Worm (Caenorhabditis elegans): ENCODE data around the gene oac-56.

DNA sequence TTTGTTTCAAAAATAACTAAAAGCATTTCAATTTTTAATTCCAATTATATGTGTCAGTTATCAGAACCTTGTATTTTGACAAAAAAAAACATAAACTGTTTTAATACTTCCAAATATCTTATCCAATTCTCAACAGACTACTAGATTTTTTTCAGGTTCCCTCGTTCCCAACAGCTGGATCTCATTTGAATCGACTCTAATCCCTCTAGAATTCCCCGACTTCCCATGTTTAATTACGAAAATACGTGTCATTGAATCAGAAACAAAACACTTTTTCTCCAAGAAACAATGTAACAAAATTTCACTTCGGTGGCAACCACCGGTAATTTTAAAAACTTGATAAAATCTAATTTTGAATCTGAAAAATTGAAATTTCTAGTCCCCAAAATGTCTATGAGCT is 28.6 kb upstream of the oac-56 start:
- TF ChIP-seq unc-62 (GFP tag; optimal IDR thresholded peaks at IDR 0.05): no peak
- TF ChIP-seq ces-1 (GFP tag; optimal IDR thresholded peaks at IDR 0.05): no peak
- TF ChIP-seq ceh-43 (GFP tag; optimal IDR thresholded peaks at IDR 0.05): no peak
- no peak for TF ChIP-seq ztf-11 (tag; optimal IDR thresholded peaks at IDR 0.05)
- TF ChIP-seq bed-3 (GFP tag; optimal IDR thresholded peaks at IDR 0.05): no peak
- TF ChIP-seq lsy-2 (tag; optimal IDR thresholded peaks at IDR 0.05): no peak
- no peak for TF ChIP-seq mls-2 (tag; optimal IDR thresholded peaks at IDR 0.05)
- TF ChIP-seq elt-1 (tag; optimal IDR thresholded peaks at IDR 0.05; ENCODE audit: borderline replicate concordance, insufficient read depth): no peak
- TF ChIP-seq pha-4 (tag; optimal IDR thresholded peaks at IDR 0.05): no peak
- TF ChIP-seq blmp-1 (tag; optimal IDR thresholded peaks at IDR 0.05): no peak
- no peak for TF ChIP-seq mep-1 (tag; optimal IDR thresholded peaks at IDR 0.05)

Measured in whole organism, mixed stage, embryonic.